Fruit fly (Drosophila melanogaster): ENCODE data around the gene ppan.

Gene ppan

dm6 chr3R:21112742-21113465, 3.1 kb upstream of the ppan start (continued):
- TF ChIP-seq CG13424 (tag; optimal IDR thresholded peaks at IDR 0.05): peak; percentile 87
- TF ChIP-seq Six4 (GFP tag; optimal IDR thresholded peaks at IDR 0.05): peak; percentile 63
- TF ChIP-seq CG18764 (GFP tag; optimal IDR thresholded peaks at IDR 0.05): peak; percentile 73
- TF ChIP-seq stc (GFP tag; IDR thresholded peaks at IDR 0.05): peak; percentile 91
- peak; percentile 36; the same call in 1 of the 2 replicates for TF ChIP-seq CG17612 (GFP tag; IDR thresholded peaks at IDR 0.05)
- peak; percentile 76 for TF ChIP-seq NFAT (GFP tag; IDR thresholded peaks at IDR 0.05)
- peak; percentile 23 for TF ChIP-seq CG17912 (GFP tag; optimal IDR thresholded peaks at IDR 0.05)
- TF ChIP-seq CG31441 (GFP tag; IDR thresholded peaks at IDR 0.05): peak; percentile 87
- peak; percentile 87 for TF ChIP-seq CG30403 (GFP tag; optimal IDR thresholded peaks at IDR 0.05)
- TF ChIP-seq CG14050 (GFP tag; IDR thresholded peaks at IDR 0.05): peak; percentile 74
- peak; percentile 66 for TF ChIP-seq Dbx (GFP tag; IDR thresholded peaks at IDR 0.05)
- no peak for TF ChIP-seq inv (GFP tag; IDR thresholded peaks at IDR 0.05; ENCODE audit: partially characterized antibody)
- peak; percentile 50 for TF ChIP-seq Sry-β (GFP tag; optimal IDR thresholded peaks at IDR 0.05)
- peak; percentile 93 for TF ChIP-seq bab2 (GFP tag; optimal IDR thresholded peaks at IDR 0.05)
- peak; percentile 75 for TF ChIP-seq CG1602 (GFP tag; optimal IDR thresholded peaks at IDR 0.05)
- peak; percentile 91 for TF ChIP-seq CG32532 (GFP tag; IDR thresholded peaks at IDR 0.05)
- TF ChIP-seq dmrt11E (tag; optimal IDR thresholded peaks at IDR 0.05): peak; percentile 74
- TF ChIP-seq CG6791 (GFP tag; IDR thresholded peaks at IDR 0.05; ENCODE audit: partially characterized antibody): no peak
- TF ChIP-seq Vsx1 (GFP tag; optimal IDR thresholded peaks at IDR 0.05): peak; percentile 83
- TF ChIP-seq chinmo (GFP tag; IDR thresholded peaks at IDR 0.05; ENCODE audit: partially characterized antibody): no peak
- TF ChIP-seq CG3065 (GFP tag; optimal IDR thresholded peaks at IDR 0.05): peak; percentile 78
- peak; percentile 84 for TF ChIP-seq H15 (GFP tag; IDR thresholded peaks at IDR 0.05)
- TF ChIP-seq CG6272 (GFP tag; IDR thresholded peaks at IDR 0.05): peak; percentile 61
- TF ChIP-seq CG14710 (tag; optimal IDR thresholded peaks at IDR 0.05): peak; percentile 78
- no peak for TF ChIP-seq Doc2 (GFP tag; IDR thresholded peaks at IDR 0.05)
- TF ChIP-seq phol (tag; optimal IDR thresholded peaks at IDR 0.05): peak; percentile 79
- peak; percentile 21 for TF ChIP-seq CG13894 (tag; optimal IDR thresholded peaks at IDR 0.05)
- peak; percentile 86 for TF ChIP-seq wek (GFP tag; optimal IDR thresholded peaks at IDR 0.05)
- peak; percentile 79 for TF ChIP-seq CG12155 (GFP tag; optimal IDR thresholded peaks at IDR 0.05)
- TF ChIP-seq sd (tag; optimal IDR thresholded peaks at IDR 0.05): peak; percentile 81
- TF ChIP-seq twi (tag; optimal IDR thresholded peaks at IDR 0.05): peak; percentile 45
- TF ChIP-seq CG12744 (GFP tag; optimal IDR thresholded peaks at IDR 0.05): peak; percentile 92
- TF ChIP-seq wor (GFP tag; IDR thresholded peaks at IDR 0.05): peak; percentile 77
- TF ChIP-seq HLH54F (GFP tag; optimal IDR thresholded peaks at IDR 0.05): peak; percentile 88
- TF ChIP-seq Gug (GFP tag; IDR thresholded peaks at IDR 0.05): peak; percentile 72; the same call in 3 of the 4 replicates
- TF ChIP-seq CG7745 (tag; optimal IDR thresholded peaks at IDR 0.05): peak; percentile 42
- TF ChIP-seq CG1233 (GFP tag; optimal IDR thresholded peaks at IDR 0.05): peak; percentile 67
- TF ChIP-seq Dref (GFP tag; IDR thresholded peaks at IDR 0.05): no peak
- TF ChIP-seq sima (GFP tag; optimal IDR thresholded peaks at IDR 0.05): peak; percentile 82
- peak; percentile 78 for TF ChIP-seq CG3847 (GFP tag; IDR thresholded peaks at IDR 0.05)
- TF ChIP-seq CG10654 (GFP tag; optimal IDR thresholded peaks at IDR 0.05): peak; percentile 59
- no peak for TF ChIP-seq nerfin-2 (GFP tag; IDR thresholded peaks at IDR 0.05; ENCODE audit: partially characterized antibody)
- TF ChIP-seq repo (GFP tag; optimal IDR thresholded peaks at IDR 0.05): peak; percentile 87
- TF ChIP-seq CG11456 (GFP tag; IDR thresholded peaks at IDR 0.05): peak; percentile 89
- peak; percentile 98 for TF ChIP-seq sens (GFP tag)
- TF ChIP-seq CG2678 (tag; optimal IDR thresholded peaks at IDR 0.05): no peak
- TF ChIP-seq btn (GFP tag; optimal IDR thresholded peaks at IDR 0.05): peak; percentile 87
- peak; percentile 93 for TF ChIP-seq CG2120 (GFP tag; optimal IDR thresholded peaks at IDR 0.05)
- TF ChIP-seq trh (GFP tag; optimal IDR thresholded peaks at IDR 0.05): peak; percentile 68
- peak; percentile 89 for TF ChIP-seq CG17328 (GFP tag; IDR thresholded peaks at IDR 0.05)
